ENCODE assay signal across 4 worm cellular contexts in the genomic region with DNA sequence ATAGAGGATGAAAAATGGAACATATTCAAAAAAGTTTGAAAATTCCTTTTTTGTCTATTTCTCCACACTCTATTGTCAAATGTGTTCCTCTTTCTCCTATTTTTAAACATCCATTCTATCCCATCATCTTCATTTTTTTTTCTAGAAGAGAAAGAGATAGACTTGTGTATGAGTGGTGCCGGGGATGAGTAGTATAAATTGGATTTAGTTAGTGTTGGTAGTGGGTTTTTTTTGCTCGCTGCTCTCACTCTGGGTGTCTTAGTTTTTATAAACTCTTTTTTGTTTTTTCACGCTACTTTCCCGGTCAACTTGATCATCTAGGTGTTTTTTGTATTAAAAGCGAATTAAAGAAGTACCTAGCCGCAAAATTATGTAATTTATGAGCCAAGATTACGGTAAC.
TF ChIP-seq lines count a peak whose summit lies in the region.

No protein-coding gene starts in this region.

TF ChIP-seq in whole organism, L1 larva, 84 proteins besides CTCF, POLR2A, EP300 and RAD21:
- TF ChIP-seq zag-1 (tag; optimal IDR thresholded peaks at IDR 0.05; lab: Kevin White, UChicago) (no peak), egl-27 (tag; optimal IDR thresholded peaks at IDR 0.05; lab: Kevin White, UChicago) (no peak), lin-14 (GFP tag; optimal IDR thresholded peaks at IDR 0.05; lab: Kevin White, UChicago) (peak; percentile 28)
TF ChIP-seq in whole organism, L1 larva: peak in this region for 1.

TF ChIP-seq in whole organism, L4 larva, 104 proteins besides CTCF, POLR2A, EP300 and RAD21:
- TF ChIP-seq cey-2 (tag; optimal IDR thresholded peaks at IDR 0.05; lab: Kevin White, UChicago; ENCODE audit: borderline replicate concordance, insufficient read depth) (no peak), ama-1 (optimal IDR thresholded peaks at IDR 0.05; lab: Kevin White, UChicago) (no peak), ces-1 (GFP tag; optimal IDR thresholded peaks at IDR 0.05; lab: Kevin White, UChicago) (peak; percentile 57)

TF ChIP-seq in whole organism, late embryonic, 69 proteins besides CTCF, POLR2A, EP300 and RAD21:
- TF ChIP-seq T23F11.4 (GFP tag; optimal IDR thresholded peaks at IDR 0.05; lab: Kevin White, UChicago) (no peak), unc-42 (tag; optimal IDR thresholded peaks at IDR 0.05; lab: Kevin White, UChicago) (peak; percentile 27), madf-2 (tag; optimal IDR thresholded peaks at IDR 0.05; lab: Kevin White, UChicago) (no peak)
TF ChIP-seq in whole organism, late embryonic: peak in this region for 1.

TF ChIP-seq in whole organism, mixed stage, embryonic, 35 proteins besides CTCF, POLR2A, EP300 and RAD21:
- TF ChIP-seq blmp-1 (tag; optimal IDR thresholded peaks at IDR 0.05; lab: Kevin White, UChicago) = no peak
- TF ChIP-seq ces-1 (GFP tag; optimal IDR thresholded peaks at IDR 0.05; lab: Kevin White, UChicago) = peak; percentile 72
- no peak for TF ChIP-seq nhr-12 (tag; optimal IDR thresholded peaks at IDR 0.05; lab: Kevin White, UChicago)
TF ChIP-seq in whole organism, mixed stage, embryonic: peak in this region for 1.

Comparison
In these comparisons a context has a peak if more than half of its experiments do, and no peak if none do; other contexts are left out.
1. Of the 29 proteins assayed by ChIP-seq in both whole organism, L4 larva and whole organism, L1 larva: peak only in whole organism, L4 larva: ces-1; only in whole organism, L1 larva: none; in both: none; in neither: 28.